Fruit fly (Drosophila melanogaster) whole organism, embryonic: ENCODE results near the gene CG10761.

Experiments used
- Abd-B ChIP-seq: fragments of 200-800 bp; sonication (Bioruptor generic); optimal IDR thresholded peaks from 2 replicates; lab custom pipeline; 2018; ENCODE audit warnings: missing biosample characterization, mild to moderate bottlenecking, missing genetic modification characterization, moderate library complexity
- CG11247 ChIP-seq: fragments of 200-800 bp; sonication (Bioruptor generic); IDR thresholded peaks from 2 replicates; pipeline ENCODE4 v1.3.6; 2022; ENCODE audit warnings: missing biosample characterization, missing genetic modification characterization
- CG13424 ChIP-seq: fragments of 200-800 bp; sonication (Bioruptor generic); optimal IDR thresholded peaks from 2 replicates; lab custom pipeline; 2019; ENCODE audit warnings: missing biosample characterization, mild to moderate bottlenecking, missing genetic modification characterization, moderate library complexity
- CG14667 ChIP-seq: fragments of 200-800 bp; sonication (Bioruptor generic); IDR thresholded peaks from 2 replicates; pipeline ENCODE4 v1.3.6; 2022; ENCODE audit warnings: missing biosample characterization, missing genetic modification characterization
- CG14710 ChIP-seq: fragments of 200-800 bp; sonication (Bioruptor generic); optimal IDR thresholded peaks from 3 replicates; lab custom pipeline; 2019; ENCODE audit warnings: missing biosample characterization, mild to moderate bottlenecking, missing genetic modification characterization, moderate library complexity
- CG15269 ChIP-seq: fragments of 200-800 bp; sonication (Bioruptor generic); optimal IDR thresholded peaks from 2 replicates; lab custom pipeline; 2018; ENCODE audit warnings: missing biosample characterization, mild to moderate bottlenecking, missing genetic modification characterization, moderate library complexity
- CG1529 ChIP-seq: fragments of 200-800 bp; sonication (Bioruptor generic); optimal IDR thresholded peaks from 3 replicates; lab custom pipeline; 2018; ENCODE audit warnings: missing biosample characterization, missing genetic modification characterization
- CG16779 ChIP-seq: fragments of 200-800 bp; sonication (Bioruptor generic); IDR thresholded peaks from 2 replicates; pipeline ENCODE4 v1.3.6; 2022; ENCODE audit warnings: missing biosample characterization, missing genetic modification characterization
- CG17186 ChIP-seq: fragments of 200-800 bp; sonication (Bioruptor generic); optimal IDR thresholded peaks from 3 replicates; lab custom pipeline; 2017; ENCODE audit warnings: missing biosample characterization, missing genetic modification reagents, missing genetic modification characterization
- CG30020 ChIP-seq: fragments of 200-800 bp; optimal IDR thresholded peaks from 2 replicates; lab custom pipeline; 2019; ENCODE audit warnings: missing biosample characterization, mild to moderate bottlenecking, missing genetic modification characterization, moderate library complexity
- CG32532 ChIP-seq: fragments of 200-800 bp; sonication (Bioruptor generic); IDR thresholded peaks from 2 replicates; pipeline ENCODE4 v1.3.6; 2022; ENCODE audit warnings: missing biosample characterization, missing genetic modification characterization
- CG3407 ChIP-seq: fragments of 200-800 bp; sonication (Bioruptor generic); optimal IDR thresholded peaks from 2 replicates; lab custom pipeline; 2018; ENCODE audit warnings: missing biosample characterization, mild to moderate bottlenecking, missing genetic modification characterization
- CG6175 ChIP-seq: fragments of 200-800 bp; sonication (Bioruptor generic); IDR thresholded peaks from 3 replicates; pipeline ENCODE4 v1.3.6; 2022; ENCODE audit warnings: missing biosample characterization, missing genetic modification characterization
- CG6654 ChIP-seq: fragments of 200-800 bp; sonication (Bioruptor generic); optimal IDR thresholded peaks from 2 replicates; lab custom pipeline; 2017; ENCODE audit warnings: missing biosample characterization, mild to moderate bottlenecking, missing genetic modification characterization
- CG6683 ChIP-seq: fragments of 200-800 bp; sonication (Bioruptor generic); optimal IDR thresholded peaks from 2 replicates; lab custom pipeline; 2017; ENCODE audit warnings: missing biosample characterization, mild to moderate bottlenecking, missing genetic modification characterization, missing genetic modification reagents
- CG7357 ChIP-seq: fragments of 200-800 bp; sonication (Bioruptor generic); IDR thresholded peaks from 3 replicates; pipeline ENCODE4 v1.3.6; 2022; ENCODE audit warnings: missing biosample characterization, missing genetic modification characterization
- CG8765 ChIP-seq: fragments of 200-800 bp; sonication (Bioruptor generic); IDR thresholded peaks from 2 replicates; pipeline ENCODE4 v1.3.6; 2022; ENCODE audit warnings: missing biosample characterization, missing genetic modification characterization
- Dp ChIP-seq: fragments of 200-800 bp; sonication (Bioruptor generic); optimal IDR thresholded peaks from 2 replicates; lab custom pipeline; 2018; ENCODE audit warnings: missing biosample characterization, mild to moderate bottlenecking, missing genetic modification characterization, moderate library complexity
- H2.0 ChIP-seq: fragments of 200-800 bp; sonication (Bioruptor generic); IDR thresholded peaks from 2 replicates; pipeline ENCODE4 v1.3.6; 2022; ENCODE audit warnings: missing biosample characterization, missing genetic modification characterization
- Hr39 ChIP-seq: fragments of >200 bp; optimal IDR thresholded peaks from 2 replicates; lab custom pipeline; 2017
- MTF-1 ChIP-seq: fragments of 200-800 bp; sonication (Bioruptor generic); optimal IDR thresholded peaks from 2 replicates; lab custom pipeline; 2018; ENCODE audit warnings: missing biosample characterization, mild to moderate bottlenecking, missing genetic modification characterization, borderline replicate concordance
- Spps ChIP-seq: fragments of 200-800 bp; sonication (Bioruptor generic); optimal IDR thresholded peaks from 2 replicates; lab custom pipeline; 2018; ENCODE audit warnings: missing biosample characterization, mild to moderate bottlenecking, missing genetic modification characterization
- Ssrp ChIP-seq: fragments of 200-800 bp; sonication (Bioruptor generic); optimal IDR thresholded peaks from 2 replicates; lab custom pipeline; 2018; ENCODE audit warnings: missing biosample characterization, mild to moderate bottlenecking, missing genetic modification characterization, moderate library complexity
- ab ChIP-seq: fragments of 200-800 bp; sonication (Bioruptor generic); optimal IDR thresholded peaks from 2 replicates; lab custom pipeline; 2016; ENCODE audit warnings: missing biosample characterization, missing genetic modification characterization
- bsh ChIP-seq, 2 experiments: fragments of 200-800 bp; sonication (Bioruptor generic); optimal IDR thresholded peaks; 2 replicates each; lab custom pipeline; 2017 to 2018; ENCODE audit warnings: mild to moderate bottlenecking in 2 of 2, missing biosample characterization in 2 of 2, missing genetic modification characterization in 2 of 2, moderate library complexity in 1 of 2
- cg ChIP-seq: fragments of 200-800 bp; sonication (Bioruptor generic); optimal IDR thresholded peaks from 3 replicates; lab custom pipeline; 2019; ENCODE audit warnings: missing biosample characterization, mild to moderate bottlenecking, missing genetic modification characterization, moderate library complexity
- chinmo ChIP-seq: fragments of 200-800 bp; sonication (Bioruptor generic); IDR thresholded peaks from 4 replicates; pipeline ENCODE4 v1.3.6; 2022; ENCODE audit warnings: missing biosample characterization, missing genetic modification characterization; ENCODE audit not compliant: partially characterized antibody
- en ChIP-seq: fragments of 200-800 bp; sonication (Bioruptor generic); optimal IDR thresholded peaks from 2 replicates; lab custom pipeline; 2016; ENCODE audit warnings: missing biosample characterization, missing genetic modification characterization
- esg ChIP-seq: fragments of 200-800 bp; sonication (Bioruptor generic); conservative IDR thresholded peaks from 2 replicates; pipeline ENCODE4 v1.3.6; 2022; ENCODE audit warnings: missing biosample characterization, missing genetic modification characterization
- gcm ChIP-seq: fragments of 200-800 bp; sonication (Bioruptor generic); optimal IDR thresholded peaks from 2 replicates; lab custom pipeline; 2019; ENCODE audit warnings: missing biosample characterization, mild to moderate bottlenecking, missing genetic modification characterization, moderate library complexity
- hkb ChIP-seq, 2 experiments: fragments of 200-800 bp in 1 of 2; fragments of >200 bp in 1 of 2; sonication (Bioruptor generic) in 1 of 2; IDR thresholded peaks in 1 of 2; optimal IDR thresholded peaks in 1 of 2; 2 replicates each; pipeline versions ENCODE4 v1.3.6 to Lab custom; 2017 to 2022; ENCODE audit warnings: missing biosample characterization in 1 of 2, missing genetic modification characterization in 1 of 2
- kah ChIP-seq: fragments of 200-800 bp; sonication (Bioruptor generic); optimal IDR thresholded peaks from 2 replicates; lab custom pipeline; 2018; ENCODE audit warnings: missing biosample characterization, mild to moderate bottlenecking, missing genetic modification characterization
- lbe ChIP-seq: fragments of 200-800 bp; sonication (Bioruptor generic); optimal IDR thresholded peaks from 2 replicates; lab custom pipeline; 2016; ENCODE audit warnings: missing biosample characterization, mild to moderate bottlenecking, missing genetic modification characterization
- nau ChIP-seq: fragments of 200-800 bp; sonication (Bioruptor generic); optimal IDR thresholded peaks from 3 replicates; lab custom pipeline; 2017; ENCODE audit warnings: missing biosample characterization, mild to moderate bottlenecking, missing genetic modification characterization, missing genetic modification reagents
- onecut ChIP-seq: fragments of 200-800 bp; sonication (Bioruptor generic); IDR thresholded peaks from 2 replicates; pipeline ENCODE4 v1.3.6; 2022; ENCODE audit warnings: missing biosample characterization, missing genetic modification characterization
- org-1 ChIP-seq: fragments of 200-800 bp; sonication (Bioruptor generic); optimal IDR thresholded peaks from 2 replicates; lab custom pipeline; 2017; ENCODE audit warnings: missing biosample characterization, missing genetic modification characterization
- otp ChIP-seq: fragments of 200-800 bp; sonication (Bioruptor generic); IDR thresholded peaks from 3 replicates; pipeline ENCODE4, ENCODE4 v1.3.6; 2022; ENCODE audit warnings: missing biosample characterization, missing genetic modification characterization
- phol ChIP-seq: fragments of 200-800 bp; sonication (Bioruptor generic); optimal IDR thresholded peaks from 3 replicates; lab custom pipeline; 2018; ENCODE audit warnings: missing biosample characterization, mild to moderate bottlenecking, missing genetic modification characterization, moderate library complexity
- sens ChIP-seq: fragments of 200-800 bp; sonication (Bioruptor generic); peaks from one replicate; lab custom pipeline; 2016; ENCODE audit warnings: missing biosample characterization, missing genetic modification characterization
- sens-2 ChIP-seq: fragments of 200-800 bp; sonication (Bioruptor generic); IDR thresholded peaks from 2 replicates; pipeline ENCODE4 v1.3.6; 2022; ENCODE audit warnings: missing biosample characterization, missing genetic modification characterization
- sna ChIP-seq: fragments of 200-800 bp; sonication (Bioruptor generic); IDR thresholded peaks from 2 replicates; pipeline ENCODE4 v1.3.6; 2022; ENCODE audit warnings: missing biosample characterization, missing genetic modification characterization; ENCODE audit not compliant: partially characterized antibody
- sqz ChIP-seq: fragments of 200-800 bp; sonication (Bioruptor generic); optimal IDR thresholded peaks from 3 replicates; lab custom pipeline; 2018; ENCODE audit warnings: missing biosample characterization, mild to moderate bottlenecking, missing genetic modification characterization
- twi ChIP-seq: fragments of 200-800 bp; optimal IDR thresholded peaks from 2 replicates; lab custom pipeline; 2019; ENCODE audit warnings: missing biosample characterization, mild to moderate bottlenecking, missing genetic modification characterization, moderate library complexity
- tx ChIP-seq: fragments of 200-800 bp; sonication (Bioruptor generic); optimal IDR thresholded peaks from 2 replicates; lab custom pipeline; 2016; ENCODE audit warnings: missing biosample characterization, missing genetic modification characterization
- zen2 ChIP-seq: fragments of 200-800 bp; sonication (Bioruptor generic); IDR thresholded peaks from 3 replicates; pipeline ENCODE4 v1.3.6; 2022; ENCODE audit warnings: missing biosample characterization, missing genetic modification characterization; ENCODE audit not compliant: partially characterized antibody
- zfh2 ChIP-seq: fragments of 200-800 bp; sonication (Bioruptor generic); optimal IDR thresholded peaks from 2 replicates; lab custom pipeline; 2016; ENCODE audit warnings: missing biosample characterization, missing genetic modification characterization

Gene CG10761

dm6 chrX:8179858-8180257 is 17.3 kb upstream of the CG10761 start (continued):
- TF ChIP-seq CG32532 (GFP tag; lab: Robert Waterston, UW) (0 out of 2 replicates have a peak, but pooled peaks have one; percentile 16), bsh (GFP tag; optimal IDR thresholded peaks at IDR 0.05; lab: Kevin White, UChicago) (no peak), otp (GFP tag; lab: Robert Waterston, UW) (no peak), CG14710 (tag; lab: Kevin White, UChicago) (no peak), lbe (GFP tag; lab: Kevin White, UChicago) (no peak), MTF-1 (no peak)

- no peak for TF ChIP-seq Spps
- TF ChIP-seq cg (GFP tag; lab: Kevin White, UChicago) = peak; percentile 22
- peak; percentile 94 for TF ChIP-seq Hr39
- peak; percentile 36 for TF ChIP-seq sqz (GFP tag; lab: Kevin White, UChicago)
Measured at dm6 chrX:8178989-8179388, 16.4 kb upstream of the CG10761 start.

DNA sequence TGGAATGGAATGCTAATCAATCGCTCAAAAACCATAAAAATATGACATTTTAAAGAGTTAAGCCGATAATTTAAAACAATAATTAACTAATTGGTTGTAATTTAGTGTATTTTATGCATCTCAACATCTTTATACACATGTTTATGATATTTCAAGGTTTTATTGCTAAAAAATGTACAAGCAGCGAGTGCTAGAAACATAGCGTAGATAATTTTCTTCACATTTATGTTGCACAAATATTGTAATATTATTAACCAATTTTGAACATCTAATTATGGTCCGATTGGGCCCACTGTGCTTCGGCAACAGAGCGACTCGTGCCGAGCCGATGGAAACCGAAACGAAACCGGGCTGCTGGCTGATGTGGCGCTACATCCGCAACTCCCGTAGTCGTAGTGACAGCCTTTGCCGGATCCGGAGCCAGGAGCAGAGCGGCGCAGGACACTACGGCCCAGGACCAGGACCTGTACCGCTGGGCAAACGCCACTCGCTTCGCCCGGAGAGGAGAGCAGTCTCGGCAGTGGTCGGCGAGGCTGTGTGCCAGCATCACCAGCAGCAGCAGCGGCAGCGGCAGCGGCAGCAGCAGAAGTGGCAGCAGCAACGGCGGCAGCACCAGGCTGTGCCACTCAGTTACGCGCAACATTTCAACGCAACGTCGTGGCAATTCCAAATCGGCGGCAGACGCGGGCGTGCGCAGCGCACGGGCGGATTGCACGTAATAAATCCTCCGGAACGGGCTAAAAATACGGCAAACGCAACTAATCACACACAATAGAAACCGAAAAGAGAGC is 15.8 kb upstream of the CG10761 start, which contains the start of gene sdt:
sdt (plus strand) TSS at position 385 of the 791 bp plus-strand sequence.
- no peak for TF ChIP-seq hkb (optimal IDR thresholded peaks at IDR 0.05; lab: Kevin White, UChicago)
- TF ChIP-seq hkb (GFP tag; IDR thresholded peaks at IDR 0.05; lab: Robert Waterston, UW) = no peak
- peak; percentile 70 for TF ChIP-seq sens
- peak; percentile 17 for TF ChIP-seq phol (tag; lab: Kevin White, UChicago)
- no peak for TF ChIP-seq sna (GFP tag; lab: Robert Waterston, UW)
- TF ChIP-seq ab = no peak
- TF ChIP-seq CG17186 = no peak
- no peak for TF ChIP-seq CG6683 (GFP tag; lab: Kevin White, UChicago)
- no peak for TF ChIP-seq CG3407 (GFP tag; lab: Kevin White, UChicago)
- TF ChIP-seq nau (GFP tag; lab: Kevin White, UChicago) = no peak
- TF ChIP-seq zfh2 = no peak
- TF ChIP-seq CG7357 (GFP tag; lab: Robert Waterston, UW) = no peak
- TF ChIP-seq twi = no peak
- TF ChIP-seq H2.0 = no peak
- TF ChIP-seq CG13424 = peak; percentile 9
- no peak for TF ChIP-seq zen2 (GFP tag; lab: Robert Waterston, UW)
- no peak for TF ChIP-seq onecut
- TF ChIP-seq gcm (GFP tag; lab: Kevin White, UChicago) = no peak
- TF ChIP-seq esg (GFP tag; lab: Robert Waterston, UW) = 0 out of 2 replicates have a peak, but pooled peaks have one; percentile 18
- no peak for TF ChIP-seq CG8765
- TF ChIP-seq org-1 (GFP tag; lab: Kevin White, UChicago) = peak; percentile 8
- TF ChIP-seq CG6654 (GFP tag; lab: Kevin White, UChicago) = no peak
- TF ChIP-seq CG1529 (GFP tag; lab: Kevin White, UChicago) = no peak
- TF ChIP-seq tx (GFP tag; lab: Kevin White, UChicago) = no peak
- TF ChIP-seq CG16779 = peak; percentile 69
- no peak for TF ChIP-seq CG30020
- TF ChIP-seq Dp = no peak
- peak; percentile 36 for TF ChIP-seq Abd-B (GFP tag; lab: Kevin White, UChicago)
- no peak for TF ChIP-seq chinmo (GFP tag; lab: Robert Waterston, UW)
- TF ChIP-seq CG15269 = no peak
- TF ChIP-seq Ssrp (tag; lab: Kevin White, UChicago) = peak; percentile 26
- TF ChIP-seq CG14667 (GFP tag; lab: Robert Waterston, UW) = no peak
- TF ChIP-seq CG11247 (GFP tag; lab: Robert Waterston, UW) = no peak
- no peak for TF ChIP-seq kah (GFP tag; lab: Kevin White, UChicago)
- no peak for TF ChIP-seq en (GFP tag; lab: Kevin White, UChicago)
- no peak for TF ChIP-seq sens-2 (GFP tag; lab: Robert Waterston, UW)
- no peak for TF ChIP-seq CG6175 (GFP tag; lab: Robert Waterston, UW)
